Worm (Caenorhabditis elegans): ENCODE data around the gene math-23.

The math-23 gene

DNA sequence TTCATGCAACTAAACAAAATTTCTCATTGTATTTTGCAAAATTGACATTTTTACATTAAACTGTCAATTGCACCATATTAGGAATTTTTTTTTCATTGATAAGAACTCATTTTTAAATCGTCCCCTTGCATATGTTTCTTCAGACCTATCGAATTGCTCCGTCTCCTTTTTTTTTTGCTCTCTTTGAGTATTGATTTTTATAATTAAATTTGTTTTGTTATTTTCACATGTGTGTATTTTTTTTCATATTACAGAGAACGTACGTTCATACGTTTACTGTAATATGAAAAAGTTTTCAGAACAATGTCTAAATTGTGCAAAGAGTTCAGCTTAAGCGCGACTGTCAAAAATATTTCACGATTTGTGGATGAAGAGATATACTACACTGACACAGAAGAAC, 33.0 kb upstream of the math-23 start, which contains the start of gene math-14:
math-14 (plus strand) TSS at position 301 of the 400 bp plus-strand sequence.
- TF ChIP-seq ceh-13 (GFP tag; optimal IDR thresholded peaks at IDR 0.05) (no peak), sea-1 (GFP tag; conservative IDR thresholded peaks at IDR 0.05) (no peak), tra-4 (tag; optimal IDR thresholded peaks at IDR 0.05) (no peak), ets-7 (tag; optimal IDR thresholded peaks at IDR 0.05) (no peak), ceh-36 (tag; optimal IDR thresholded peaks at IDR 0.05) (no peak), hmg-4 (GFP tag; optimal IDR thresholded peaks at IDR 0.05) (no peak), hmbx-1 (tag; optimal IDR thresholded peaks at IDR 0.05) (no peak), ama-1 (optimal IDR thresholded peaks at IDR 0.05) (no peak), B0310.2 (tag; optimal IDR thresholded peaks at IDR 0.05) (no peak), hnd-1 (tag; optimal IDR thresholded peaks at IDR 0.05) (no peak), F13C5.2 (tag; optimal IDR thresholded peaks at IDR 0.05) (no peak)

DNA sequence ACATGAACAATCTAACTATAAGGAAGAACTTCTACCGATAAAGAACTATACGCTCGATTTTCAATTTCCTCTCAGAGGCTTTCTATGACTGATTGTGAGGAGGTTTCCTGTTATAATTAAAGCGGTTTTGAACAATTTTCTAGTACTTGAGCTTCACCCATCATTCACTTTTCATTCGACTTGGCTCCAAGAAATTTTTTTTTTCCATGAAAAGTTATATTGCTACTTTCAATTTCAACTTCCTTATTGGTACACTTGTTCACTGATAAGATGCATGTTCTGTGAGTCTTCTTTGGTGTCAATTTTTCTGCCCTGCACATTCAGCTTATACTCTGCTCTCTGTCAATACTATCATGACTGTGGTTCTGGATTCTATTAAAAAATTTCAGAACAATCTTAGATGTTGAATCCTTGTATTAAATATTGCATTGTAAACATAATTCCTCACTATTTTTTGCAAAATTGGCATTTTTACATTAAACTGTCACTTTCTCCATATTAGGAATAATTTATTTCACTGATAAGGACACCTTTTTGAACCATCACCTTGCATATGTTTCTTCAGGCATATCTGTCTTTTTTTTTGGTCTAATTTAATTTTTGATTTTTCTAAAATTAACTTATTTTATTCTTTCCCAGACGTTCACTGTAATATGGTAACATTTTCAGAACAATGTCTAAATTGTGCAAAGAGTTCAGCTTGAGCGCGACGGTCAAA, 31.0 kb upstream of the math-23 start, which contains the start of gene math-10:
math-10 (plus strand) TSS at position 668 of the 718 bp plus-strand sequence.
- no peak for TF ChIP-seq hmbx-1 (tag; optimal IDR thresholded peaks at IDR 0.05)
- TF ChIP-seq sea-1 (GFP tag; conservative IDR thresholded peaks at IDR 0.05) = no peak
- TF ChIP-seq ceh-13 (GFP tag; optimal IDR thresholded peaks at IDR 0.05) = no peak
- TF ChIP-seq hnd-1 (tag; optimal IDR thresholded peaks at IDR 0.05) = no peak
- no peak for TF ChIP-seq tra-4 (tag; optimal IDR thresholded peaks at IDR 0.05)
- TF ChIP-seq ets-7 (tag; optimal IDR thresholded peaks at IDR 0.05) = no peak
- TF ChIP-seq F13C5.2 (tag; optimal IDR thresholded peaks at IDR 0.05) = no peak
- TF ChIP-seq ama-1 (optimal IDR thresholded peaks at IDR 0.05) = no peak
- no peak for TF ChIP-seq tbx-11 (GFP tag; IDR thresholded peaks at IDR 0.05)
- no peak for TF ChIP-seq B0310.2 (tag; optimal IDR thresholded peaks at IDR 0.05)

DNA sequence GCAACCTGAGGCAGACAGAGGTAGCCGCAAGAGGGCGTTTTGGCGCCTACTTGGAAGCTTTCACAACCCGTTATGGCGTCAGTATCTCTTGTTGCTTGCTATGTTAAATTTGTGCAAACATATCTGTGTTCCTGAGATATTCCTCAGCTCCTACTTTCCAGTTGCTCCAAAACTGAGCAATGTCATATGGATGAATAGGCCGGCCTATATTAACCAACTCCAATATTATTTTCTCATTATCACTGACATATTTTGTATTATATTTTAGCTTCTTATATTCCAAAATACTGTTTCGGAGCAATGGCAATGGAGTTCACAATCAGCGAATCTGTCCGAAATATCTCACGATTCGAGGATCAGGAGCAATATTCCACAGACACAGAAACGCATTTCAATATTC, 26.4 kb upstream of the math-23 start, which contains the start of gene math-13:
math-13 (plus strand) TSS at position 301 of the 400 bp plus-strand sequence.
- TF ChIP-seq aly-1 (tag; optimal IDR thresholded peaks at IDR 0.05) = no peak
- TF ChIP-seq sea-1 (GFP tag; conservative IDR thresholded peaks at IDR 0.05) = no peak
- TF ChIP-seq ceh-36 (tag; optimal IDR thresholded peaks at IDR 0.05) = no peak
- TF ChIP-seq ets-7 (tag; optimal IDR thresholded peaks at IDR 0.05) = no peak
- TF ChIP-seq hnd-1 (tag; optimal IDR thresholded peaks at IDR 0.05) = no peak
- no peak for TF ChIP-seq pes-1 (GFP tag; IDR thresholded peaks at IDR 0.05)
- TF ChIP-seq flt-1 (GFP tag; IDR thresholded peaks at IDR 0.05) = no peak
- no peak for TF ChIP-seq B0310.2 (tag; optimal IDR thresholded peaks at IDR 0.05)
- no peak for TF ChIP-seq ama-1 (optimal IDR thresholded peaks at IDR 0.05)
- TF ChIP-seq ceh-13 (GFP tag; optimal IDR thresholded peaks at IDR 0.05) = no peak
- TF ChIP-seq tbx-37 (GFP tag; conservative IDR thresholded peaks at IDR 0.05) = no peak
- no peak for TF ChIP-seq hmbx-1 (tag; optimal IDR thresholded peaks at IDR 0.05)
- no peak for TF ChIP-seq tbx-11 (GFP tag; IDR thresholded peaks at IDR 0.05)
- TF ChIP-seq scrt-1 (GFP tag; IDR thresholded peaks at IDR 0.05) = no peak
- no peak for TF ChIP-seq F13C5.2 (tag; optimal IDR thresholded peaks at IDR 0.05)
- TF ChIP-seq hmg-4 (GFP tag; optimal IDR thresholded peaks at IDR 0.05) = no peak

DNA sequence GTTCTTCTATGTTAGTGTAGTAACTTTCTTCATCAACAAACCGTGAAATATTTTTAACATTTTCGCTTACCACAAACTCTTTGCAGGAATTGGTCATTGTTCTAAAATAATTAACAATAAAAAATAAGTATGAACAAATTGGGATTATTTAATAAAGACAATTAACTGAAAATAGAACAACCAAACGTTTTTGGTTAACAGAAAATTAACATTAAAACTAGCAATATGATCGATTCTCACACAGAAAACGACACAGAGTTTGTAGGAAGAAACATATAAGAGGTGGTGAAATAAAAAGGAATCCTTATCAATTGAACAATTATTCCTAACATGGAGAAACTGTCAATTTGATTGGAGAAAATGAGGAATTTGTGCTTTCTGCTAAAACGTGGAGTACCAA, 23.4 kb upstream of the math-23 start, which contains the start of gene math-16:
math-16 (minus strand) TSS at position 101 of the 400 bp plus-strand sequence.
- TF ChIP-seq tbx-37 (GFP tag; conservative IDR thresholded peaks at IDR 0.05) (no peak), ets-7 (tag; optimal IDR thresholded peaks at IDR 0.05) (no peak), scrt-1 (GFP tag; IDR thresholded peaks at IDR 0.05) (no peak), hmg-4 (GFP tag; optimal IDR thresholded peaks at IDR 0.05) (no peak), sea-1 (GFP tag; conservative IDR thresholded peaks at IDR 0.05) (no peak), F13C5.2 (tag; optimal IDR thresholded peaks at IDR 0.05) (no peak), B0310.2 (tag; optimal IDR thresholded peaks at IDR 0.05) (no peak), hmbx-1 (tag; optimal IDR thresholded peaks at IDR 0.05) (no peak), hnd-1 (tag; optimal IDR thresholded peaks at IDR 0.05) (no peak), tra-4 (tag; optimal IDR thresholded peaks at IDR 0.05) (no peak), tbx-11 (GFP tag; IDR thresholded peaks at IDR 0.05) (no peak), ceh-36 (tag; optimal IDR thresholded peaks at IDR 0.05) (no peak), pes-1 (GFP tag; IDR thresholded peaks at IDR 0.05) (no peak), ceh-13 (GFP tag; optimal IDR thresholded peaks at IDR 0.05) (no peak), flt-1 (GFP tag; IDR thresholded peaks at IDR 0.05) (no peak), ama-1 (optimal IDR thresholded peaks at IDR 0.05) (no peak), aly-1 (tag; optimal IDR thresholded peaks at IDR 0.05) (no peak)

DNA sequence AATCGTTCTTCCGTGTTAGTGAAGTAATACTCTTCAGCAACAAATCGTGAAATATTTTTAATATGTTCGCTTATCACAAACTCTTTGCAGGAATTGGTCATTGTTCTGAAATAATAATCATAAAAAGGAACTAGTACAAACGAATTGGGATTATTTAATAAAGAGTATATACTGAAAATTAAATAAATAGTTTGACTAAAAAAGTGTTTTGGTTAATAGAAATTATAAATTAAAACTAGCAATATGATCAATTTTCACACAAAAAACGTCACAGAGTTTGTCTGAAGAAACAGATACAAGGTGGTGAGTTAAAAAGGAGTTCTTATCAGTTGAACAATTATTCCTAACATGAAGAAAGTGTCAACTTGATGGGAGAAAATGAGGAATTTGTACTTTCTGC, 19.4 kb upstream of the math-23 start, which contains the start of gene math-5:
math-5 (minus strand) TSS at position 101 of the 400 bp plus-strand sequence.
- no peak for TF ChIP-seq scrt-1 (GFP tag; IDR thresholded peaks at IDR 0.05)
- TF ChIP-seq hmbx-1 (tag; optimal IDR thresholded peaks at IDR 0.05) = no peak
- TF ChIP-seq ceh-36 (tag; optimal IDR thresholded peaks at IDR 0.05) = no peak
- TF ChIP-seq aly-1 (tag; optimal IDR thresholded peaks at IDR 0.05) = no peak
- TF ChIP-seq ama-1 (optimal IDR thresholded peaks at IDR 0.05) = no peak

DNA sequence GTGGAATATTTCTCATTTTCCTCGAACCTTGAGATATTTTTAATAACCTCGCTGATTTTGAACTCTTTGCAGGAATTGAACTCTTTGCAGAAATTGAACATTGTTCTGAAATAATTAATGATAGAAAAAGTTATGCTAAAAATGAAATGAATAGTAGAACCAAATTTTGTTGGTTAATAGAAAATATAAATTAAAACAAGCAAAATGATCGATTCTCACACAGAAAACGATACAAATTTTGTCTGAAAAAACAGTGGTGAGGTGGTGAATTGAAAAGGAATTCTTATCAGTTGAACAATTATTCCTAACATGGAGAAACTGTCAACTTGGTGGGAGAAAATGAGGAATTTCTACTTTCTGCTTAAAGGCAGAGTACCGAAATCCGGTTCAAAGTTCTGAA, 17.4 kb upstream of the math-23 start, which contains the start of gene math-6:
math-6 (minus strand) TSS at position 101 of the 400 bp plus-strand sequence.
- TF ChIP-seq scrt-1 (GFP tag; IDR thresholded peaks at IDR 0.05) (no peak), B0310.2 (tag; optimal IDR thresholded peaks at IDR 0.05) (no peak), flt-1 (GFP tag; IDR thresholded peaks at IDR 0.05) (no peak), tra-4 (tag; optimal IDR thresholded peaks at IDR 0.05) (no peak), sea-1 (GFP tag; conservative IDR thresholded peaks at IDR 0.05) (no peak), tbx-37 (GFP tag; conservative IDR thresholded peaks at IDR 0.05) (no peak), tbx-11 (GFP tag; IDR thresholded peaks at IDR 0.05) (no peak), ceh-13 (GFP tag; optimal IDR thresholded peaks at IDR 0.05) (no peak), ama-1 (optimal IDR thresholded peaks at IDR 0.05) (no peak), hmg-4 (GFP tag; optimal IDR thresholded peaks at IDR 0.05) (no peak), ets-7 (tag; optimal IDR thresholded peaks at IDR 0.05) (no peak), pes-1 (GFP tag; IDR thresholded peaks at IDR 0.05) (no peak), ceh-36 (tag; optimal IDR thresholded peaks at IDR 0.05) (no peak), aly-1 (tag; optimal IDR thresholded peaks at IDR 0.05) (no peak), hnd-1 (tag; optimal IDR thresholded peaks at IDR 0.05) (no peak), F13C5.2 (tag; optimal IDR thresholded peaks at IDR 0.05) (no peak)

DNA sequence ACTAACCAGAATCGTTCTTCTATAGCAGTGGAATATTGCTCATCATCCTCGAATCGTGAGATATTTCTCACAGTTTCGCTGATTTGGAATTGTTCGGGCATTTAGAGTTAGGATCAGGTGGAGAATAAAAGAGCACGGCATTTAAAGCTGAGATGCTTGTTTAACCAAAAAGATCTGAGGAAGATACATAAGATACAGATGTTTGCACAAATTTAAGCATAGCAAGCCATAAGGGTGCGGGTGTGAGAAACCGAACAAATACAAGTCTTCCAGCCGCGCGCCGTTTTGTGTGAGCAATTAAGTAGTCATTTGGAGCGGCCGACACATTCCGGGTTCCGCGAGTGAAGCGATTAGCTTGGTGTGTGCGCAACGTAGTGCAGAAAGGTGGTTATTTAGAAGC, 15.7 kb upstream of the math-23 start, which contains the start of gene math-7:
math-7 (minus strand) TSS at position 101 of the 400 bp plus-strand sequence.
- TF ChIP-seq hnd-1 (tag; optimal IDR thresholded peaks at IDR 0.05) (no peak), ets-7 (tag; optimal IDR thresholded peaks at IDR 0.05) (no peak), aly-1 (tag; optimal IDR thresholded peaks at IDR 0.05) (no peak), hmbx-1 (tag; optimal IDR thresholded peaks at IDR 0.05) (no peak), tra-4 (tag; optimal IDR thresholded peaks at IDR 0.05) (no peak), pes-1 (GFP tag; IDR thresholded peaks at IDR 0.05) (no peak), scrt-1 (GFP tag; IDR thresholded peaks at IDR 0.05) (no peak), tbx-11 (GFP tag; IDR thresholded peaks at IDR 0.05) (no peak), hmg-4 (GFP tag; optimal IDR thresholded peaks at IDR 0.05) (no peak), B0310.2 (tag; optimal IDR thresholded peaks at IDR 0.05) (no peak), sea-1 (GFP tag; conservative IDR thresholded peaks at IDR 0.05) (no peak), tbx-37 (GFP tag; conservative IDR thresholded peaks at IDR 0.05) (no peak), ama-1 (optimal IDR thresholded peaks at IDR 0.05) (no peak), F13C5.2 (tag; optimal IDR thresholded peaks at IDR 0.05) (no peak), ceh-13 (GFP tag; optimal IDR thresholded peaks at IDR 0.05) (no peak), ceh-36 (tag; optimal IDR thresholded peaks at IDR 0.05) (no peak), flt-1 (GFP tag; IDR thresholded peaks at IDR 0.05) (no peak)

Data from whole organism, early embryonic.